Fruit fly (Drosophila melanogaster): ENCODE measurements around the gene Ir93a.

DNA sequence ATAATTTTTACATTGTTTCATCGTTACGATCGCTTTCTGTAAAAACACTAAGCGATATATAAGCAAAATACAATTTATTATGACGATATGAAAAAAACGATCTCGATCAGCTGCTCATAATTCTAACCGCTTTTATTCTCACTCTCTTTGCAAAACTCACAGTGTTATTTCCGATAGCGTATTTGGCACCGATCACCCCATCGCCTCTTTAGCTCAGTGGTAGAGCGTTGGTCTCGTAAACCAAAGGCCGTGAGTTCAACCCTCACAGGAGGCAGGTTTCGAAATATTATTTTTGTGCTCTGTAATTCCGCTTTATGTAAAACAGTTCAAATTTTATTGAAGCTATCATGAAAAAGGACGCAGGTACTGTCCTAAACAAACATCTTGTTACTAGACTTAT, 31.2 kb upstream of the Ir93a start:
- no peak for TF ChIP-seq CG8478 (optimal IDR thresholded peaks at IDR 0.05)
- TF ChIP-seq CTCF (optimal IDR thresholded peaks at IDR 0.05): no peak
